Worm (Caenorhabditis elegans) whole organism, mixed stage, embryonic: Measurements from ENCODE around the gene Y39A1A.10.
A peak's percentile ranks its signal among the peaks of the same experiment; 100 is the strongest.

ENCODE experiments used
- M03D4.4 ChIP-seq: sonication (generic microtip); optimal IDR thresholded peaks from 2 replicates; lab custom pipeline; 2017; ENCODE audit warnings: mild to moderate bottlenecking, missing genetic modification characterization, missing compliant biosample characterization
- blmp-1 ChIP-seq: fragments of 150-350 bp; optimal IDR thresholded peaks from 2 replicates; lab custom pipeline; 2014; ENCODE audit warnings: missing biosample characterization, missing genetic modification characterization
- ceh-39 ChIP-seq: fragments of 150-350 bp; optimal IDR thresholded peaks from 2 replicates; lab custom pipeline; 2014; ENCODE audit warnings: missing biosample characterization, missing genetic modification characterization
- ceh-43 ChIP-seq: fragments of 200-800 bp; sonication (Bioruptor generic); optimal IDR thresholded peaks from 2 replicates; lab custom pipeline; 2018; ENCODE audit warnings: mild to moderate bottlenecking, missing genetic modification characterization, moderate library complexity, missing compliant biosample characterization
- ces-1 ChIP-seq: fragments of 150-350 bp; optimal IDR thresholded peaks from 2 replicates; lab custom pipeline; 2014; ENCODE audit warnings: missing biosample characterization, missing genetic modification reagents, missing genetic modification characterization
- drap-1 ChIP-seq: fragments of 200-800 bp; sonication (Bioruptor generic); optimal IDR thresholded peaks from 3 replicates; lab custom pipeline; 2018; ENCODE audit warnings: mild to moderate bottlenecking, missing genetic modification characterization, missing compliant biosample characterization
- elt-1 ChIP-seq: sonication (generic microtip); optimal IDR thresholded peaks from 2 replicates; lab custom pipeline; 2017; ENCODE audit warnings: missing genetic modification characterization, mild to moderate bottlenecking, missing compliant biosample characterization, antibody characterized with exemption, moderate library complexity, borderline replicate concordance; ENCODE audit not compliant: insufficient read depth
- elt-3 ChIP-seq: fragments of 150-350 bp; optimal IDR thresholded peaks from 2 replicates; lab custom pipeline; 2014; ENCODE audit warnings: missing biosample characterization, missing genetic modification characterization
- ham-2 ChIP-seq: fragments of 200-800 bp; sonication (Bioruptor generic); optimal IDR thresholded peaks from 2 replicates; lab custom pipeline; 2018; ENCODE audit warnings: mild to moderate bottlenecking, missing genetic modification characterization, missing compliant biosample characterization
- hlh-1 ChIP-seq: fragments of 150-350 bp; optimal IDR thresholded peaks from 2 replicates; lab custom pipeline; 2014; ENCODE audit warnings: missing biosample characterization, missing genetic modification reagents, missing genetic modification characterization
- lin-13 ChIP-seq: fragments of 150-350 bp; optimal IDR thresholded peaks from 2 replicates; lab custom pipeline; 2014; ENCODE audit warnings: missing biosample characterization, missing genetic modification characterization
- lin-32 ChIP-seq: fragments of 200-800 bp; sonication (Bioruptor generic); optimal IDR thresholded peaks from 2 replicates; lab custom pipeline; 2018; ENCODE audit warnings: mild to moderate bottlenecking, missing genetic modification characterization, missing compliant biosample characterization
- lsy-2 ChIP-seq: fragments of 150-350 bp; optimal IDR thresholded peaks from 2 replicates; lab custom pipeline; 2014; ENCODE audit warnings: missing biosample characterization, missing genetic modification characterization
- mab-5 ChIP-seq: fragments of 150-350 bp; optimal IDR thresholded peaks from 2 replicates; lab custom pipeline; 2014; ENCODE audit warnings: missing biosample characterization, missing genetic modification characterization
- mep-1 ChIP-seq: fragments of 150-350 bp; optimal IDR thresholded peaks from 2 replicates; lab custom pipeline; 2017; ENCODE audit warnings: missing biosample characterization, missing genetic modification reagents, missing genetic modification characterization, inconsistent platforms
- mls-2 ChIP-seq: sonication (generic microtip); optimal IDR thresholded peaks from 2 replicates; lab custom pipeline; 2016; ENCODE audit warnings: mild to moderate bottlenecking, missing genetic modification characterization, moderate library complexity, missing compliant biosample characterization
- nhr-12 ChIP-seq: fragments of 150-350 bp; optimal IDR thresholded peaks from 2 replicates; lab custom pipeline; 2014; ENCODE audit warnings: missing biosample characterization, missing genetic modification characterization
- nhr-2 ChIP-seq: fragments of 150-350 bp; optimal IDR thresholded peaks from 2 replicates; lab custom pipeline; 2014; ENCODE audit warnings: missing biosample characterization, missing genetic modification characterization
- nhr-237 ChIP-seq: fragments of 150-350 bp; optimal IDR thresholded peaks from 2 replicates; lab custom pipeline; 2014; ENCODE audit warnings: missing biosample characterization, missing genetic modification characterization
- nhr-28 ChIP-seq: fragments of 150-350 bp; optimal IDR thresholded peaks from 2 replicates; lab custom pipeline; 2014; ENCODE audit warnings: missing biosample characterization, missing genetic modification characterization
- pha-4 ChIP-seq: fragments of 150-350 bp; optimal IDR thresholded peaks from 2 replicates; lab custom pipeline; 2018; ENCODE audit warnings: missing biosample characterization, missing genetic modification reagents, missing genetic modification characterization
- sem-2 ChIP-seq: fragments of 200-800 bp; sonication (Bioruptor generic); optimal IDR thresholded peaks from 2 replicates; lab custom pipeline; 2018; ENCODE audit warnings: mild to moderate bottlenecking, missing genetic modification characterization, missing compliant biosample characterization
- snpc-4 ChIP-seq: fragments of 150-350 bp; optimal IDR thresholded peaks from 2 replicates; lab custom pipeline; 2014; ENCODE audit warnings: missing biosample characterization, missing genetic modification characterization
- sptf-1 ChIP-seq: sonication (generic microtip); optimal IDR thresholded peaks from 2 replicates; lab custom pipeline; 2017; ENCODE audit warnings: mild to moderate bottlenecking, missing genetic modification characterization, moderate library complexity, missing compliant biosample characterization
- tbx-8 ChIP-seq: fragments of 200-800 bp; sonication (Bioruptor generic); optimal IDR thresholded peaks from 2 replicates; lab custom pipeline; 2018; ENCODE audit warnings: mild to moderate bottlenecking, missing genetic modification characterization, moderate library complexity, missing compliant biosample characterization
- unc-120 ChIP-seq: sonication (generic microtip); optimal IDR thresholded peaks from 2 replicates; lab custom pipeline; 2017; ENCODE audit warnings: missing genetic modification characterization, missing compliant biosample characterization; ENCODE audit not compliant: poor library complexity, severe bottlenecking
- unc-39 ChIP-seq: fragments of 150-350 bp; optimal IDR thresholded peaks from 2 replicates; lab custom pipeline; 2014; ENCODE audit warnings: missing biosample characterization, missing genetic modification characterization
- unc-62 ChIP-seq: fragments of 150-350 bp; optimal IDR thresholded peaks from 2 replicates; lab custom pipeline; 2014; ENCODE audit warnings: missing biosample characterization, missing genetic modification reagents, missing genetic modification characterization
- zip-8 ChIP-seq: fragments of 150-350 bp; optimal IDR thresholded peaks from 2 replicates; lab custom pipeline; 2014; ENCODE audit warnings: missing biosample characterization, missing genetic modification characterization
- ztf-11 ChIP-seq: fragments of 150-350 bp; optimal IDR thresholded peaks from 2 replicates; lab custom pipeline; 2014; ENCODE audit warnings: missing biosample characterization, missing genetic modification characterization

The Y39A1A.10 gene

ce11 chrIII:10634576-10634975 is 2.0 kb downstream of the Y39A1A.10 start:
- TF ChIP-seq mab-5 (tag; lab: Kevin White, UChicago): no peak
- no peak for TF ChIP-seq elt-1 (tag; lab: Kevin White, UChicago)
- TF ChIP-seq zip-8 (tag; lab: Kevin White, UChicago): no peak
- TF ChIP-seq sem-2 (GFP tag; lab: Kevin White, UChicago): no peak
- no peak for TF ChIP-seq ham-2 (GFP tag; lab: Kevin White, UChicago)
- TF ChIP-seq pha-4: no peak
- TF ChIP-seq ces-1 (GFP tag; lab: Kevin White, UChicago): no peak
- TF ChIP-seq sptf-1: no peak
- no peak for TF ChIP-seq unc-62
- no peak for TF ChIP-seq nhr-12 (tag; lab: Kevin White, UChicago)
- no peak for TF ChIP-seq lin-32
- TF ChIP-seq ceh-39 (tag; lab: Kevin White, UChicago): no peak
- no peak for TF ChIP-seq blmp-1
- no peak for TF ChIP-seq lin-13 (tag; lab: Kevin White, UChicago)
- no peak for TF ChIP-seq snpc-4
- TF ChIP-seq nhr-28: no peak
- no peak for TF ChIP-seq unc-120 (tag; lab: Kevin White, UChicago)
- TF ChIP-seq mls-2 (tag; lab: Kevin White, UChicago): no peak
- no peak for TF ChIP-seq ceh-43 (GFP tag; lab: Kevin White, UChicago)
- TF ChIP-seq ztf-11: no peak

ce11 chrIII:10636493-10637031 is 4.0 kb downstream of the Y39A1A.10 start:
- TF ChIP-seq unc-39 (tag; lab: Kevin White, UChicago) (no peak), tbx-8 (GFP tag; lab: Kevin White, UChicago) (no peak), lsy-2 (tag; lab: Kevin White, UChicago) (no peak), M03D4.4 (no peak), zip-8 (tag; lab: Kevin White, UChicago) (no peak), drap-1 (GFP tag; lab: Kevin White, UChicago) (no peak), nhr-237 (tag; lab: Kevin White, UChicago) (no peak), nhr-2 (no peak), nhr-12 (tag; lab: Kevin White, UChicago) (no peak)
- TF ChIP-seq, all 35 proteins: peak for 0

DNA sequence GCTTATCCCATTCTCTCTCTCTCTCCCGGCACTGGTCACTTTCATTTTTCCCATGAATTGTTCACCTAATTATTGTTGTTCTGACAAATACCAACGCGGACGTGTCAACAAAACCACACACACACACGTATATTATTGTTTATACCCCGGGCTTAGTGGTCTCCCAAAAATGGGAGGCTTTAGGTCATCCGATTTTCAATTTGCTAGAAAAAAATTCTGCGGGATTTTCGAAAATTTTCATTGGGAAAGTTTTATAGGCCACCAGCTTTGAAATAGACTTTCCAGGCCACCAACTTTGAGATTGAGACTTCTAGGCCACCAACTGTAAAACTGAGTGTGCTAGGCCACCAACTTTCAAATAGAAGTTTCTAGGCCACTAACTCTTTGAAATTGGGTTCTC is 5.4 kb downstream of the Y39A1A.10 start:
- no peak for TF ChIP-seq nhr-12 (tag; lab: Kevin White, UChicago)
- no peak for TF ChIP-seq nhr-2
- no peak for TF ChIP-seq ceh-39 (tag; lab: Kevin White, UChicago)

DNA sequence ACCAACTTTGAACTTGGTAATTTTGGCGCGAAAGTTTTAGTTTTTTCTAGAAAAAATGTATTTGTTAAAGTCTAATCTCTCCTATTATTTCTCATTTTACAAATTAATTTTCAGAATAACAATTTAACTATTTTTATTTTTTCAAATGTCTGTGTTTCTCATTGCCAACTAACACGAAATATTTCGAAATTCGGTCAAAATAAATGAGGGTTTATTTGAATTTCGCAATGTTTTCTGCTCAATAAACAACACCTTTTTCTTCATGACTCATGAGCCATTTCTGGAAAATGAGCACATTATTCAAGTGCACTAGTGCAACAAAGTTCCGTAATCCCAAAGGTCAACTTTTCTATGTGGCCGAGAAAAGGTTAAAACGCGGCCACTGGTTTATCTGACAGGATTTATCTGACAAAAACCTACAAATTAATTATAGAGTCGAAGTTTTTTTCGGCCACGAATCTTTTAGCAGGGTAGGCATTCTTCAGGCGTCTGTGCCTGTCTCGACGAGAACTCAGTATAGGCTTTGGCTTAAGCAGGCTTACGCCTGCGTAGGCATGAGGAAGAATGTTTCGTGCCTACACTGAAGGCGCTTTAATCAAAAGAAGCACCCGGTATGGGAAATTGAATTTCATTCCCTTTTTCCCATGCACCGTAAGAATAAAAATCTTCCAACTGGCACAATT is 6.0 kb downstream of the Y39A1A.10 start, which contains the start of gene Y39A1A.27:
Gene Y39A1A.27 (plus strand): TSS at position 633 of the 683 bp plus-strand sequence.
- TF ChIP-seq elt-1 (tag; lab: Kevin White, UChicago) (no peak), nhr-12 (tag; lab: Kevin White, UChicago) (no peak), nhr-237 (tag; lab: Kevin White, UChicago) (no peak), ceh-43 (GFP tag; lab: Kevin White, UChicago) (no peak), blmp-1 (no peak), M03D4.4 (no peak), elt-3 (tag; lab: Kevin White, UChicago) (no peak), unc-39 (tag; lab: Kevin White, UChicago) (no peak), ces-1 (GFP tag; lab: Kevin White, UChicago) (no peak), sem-2 (GFP tag; lab: Kevin White, UChicago) (no peak), zip-8 (tag; lab: Kevin White, UChicago) (no peak), hlh-1 (no peak), nhr-28 (no peak), ham-2 (GFP tag; lab: Kevin White, UChicago) (no peak), mls-2 (tag; lab: Kevin White, UChicago) (no peak)

DNA sequence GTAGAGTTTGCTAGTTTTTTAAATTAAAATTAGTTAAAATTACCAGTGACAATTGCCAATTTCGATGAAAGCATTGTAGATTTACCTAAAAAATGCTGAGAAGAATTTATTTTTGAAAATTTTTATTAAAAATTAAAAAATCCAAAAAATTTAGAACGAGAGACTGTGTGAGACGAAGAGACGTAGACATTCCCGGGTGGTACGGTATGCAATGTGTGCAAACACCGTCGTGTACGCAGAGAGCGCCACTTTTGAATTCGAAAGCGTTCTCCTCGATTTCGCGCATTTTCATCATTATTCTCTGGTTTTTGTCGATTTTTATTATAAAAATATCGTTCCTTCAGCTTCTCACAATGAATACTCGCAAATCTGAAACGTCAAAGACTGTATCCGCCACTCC is 10.3 kb downstream of the Y39A1A.10 start, which contains the start of the genes dhs-11 and orc-1:
Gene dhs-11 (minus strand): TSS at position 85 of the 400 bp plus-strand sequence.
Gene orc-1 (plus strand): TSS at position 349 of the 400 bp plus-strand sequence.
- TF ChIP-seq lin-32 (no peak), lin-13 (tag; lab: Kevin White, UChicago) (peak; percentile 15), lsy-2 (tag; lab: Kevin White, UChicago) (peak; percentile 97), unc-39 (tag; lab: Kevin White, UChicago) (no peak), sptf-1 (peak; percentile 25), mep-1 (tag; lab: Kevin White, UChicago) (peak; percentile 58), ceh-43 (GFP tag; lab: Kevin White, UChicago) (no peak)
